Worm (Caenorhabditis elegans): ENCODE results near the gene F58B3.4.
A peak's percentile ranks its signal among the peaks of the same experiment; 100 is the strongest.

F58B3.4 gene

ce11 chrIV:11625482-11625881, 6.2 kb downstream of the F58B3.4 start, which contains the start of gene lys-5:
lys-5 (minus strand) TSS chrIV:11625582.
- TF ChIP-seq M03D4.4 (tag; optimal IDR thresholded peaks at IDR 0.05) (no peak), zip-8 (tag; optimal IDR thresholded peaks at IDR 0.05) (no peak), unc-39 (tag; optimal IDR thresholded peaks at IDR 0.05) (no peak), unc-62 (GFP tag; optimal IDR thresholded peaks at IDR 0.05) (no peak), snpc-4 (tag; optimal IDR thresholded peaks at IDR 0.05) (no peak)

- TF ChIP-seq snpc-4 (tag; optimal IDR thresholded peaks at IDR 0.05) = no peak
- no peak for TF ChIP-seq nhr-2 (tag; optimal IDR thresholded peaks at IDR 0.05)
- no peak for TF ChIP-seq ces-1 (GFP tag; optimal IDR thresholded peaks at IDR 0.05)
- TF ChIP-seq zip-8 (tag; optimal IDR thresholded peaks at IDR 0.05) = no peak
- no peak for TF ChIP-seq ham-2 (GFP tag; optimal IDR thresholded peaks at IDR 0.05)
- no peak for TF ChIP-seq hlh-1 (tag; optimal IDR thresholded peaks at IDR 0.05)
- no peak for TF ChIP-seq lin-32 (GFP tag; optimal IDR thresholded peaks at IDR 0.05)
- no peak for TF ChIP-seq elt-3 (tag; optimal IDR thresholded peaks at IDR 0.05)
- TF ChIP-seq ceh-83 (GFP tag; optimal IDR thresholded peaks at IDR 0.05) = no peak
- no peak for TF ChIP-seq mep-1 (tag; optimal IDR thresholded peaks at IDR 0.05)
- no peak for TF ChIP-seq sem-2 (GFP tag; optimal IDR thresholded peaks at IDR 0.05)
- no peak for TF ChIP-seq flh-1 (GFP tag; optimal IDR thresholded peaks at IDR 0.05)
- no peak for TF ChIP-seq unc-39 (tag; optimal IDR thresholded peaks at IDR 0.05)
- TF ChIP-seq nhr-237 (tag; optimal IDR thresholded peaks at IDR 0.05) = no peak
- no peak for TF ChIP-seq ceh-39 (tag; optimal IDR thresholded peaks at IDR 0.05)
- no peak for TF ChIP-seq lin-13 (tag; optimal IDR thresholded peaks at IDR 0.05)
- TF ChIP-seq cnd-1 (tag; optimal IDR thresholded peaks at IDR 0.05) = no peak
- no peak for TF ChIP-seq unc-120 (tag; optimal IDR thresholded peaks at IDR 0.05; ENCODE audit: poor library complexity, severe bottlenecking)
Observed at ce11 chrIV:11623759-11624287, 7.8 kb downstream of the F58B3.4 start.

DNA sequence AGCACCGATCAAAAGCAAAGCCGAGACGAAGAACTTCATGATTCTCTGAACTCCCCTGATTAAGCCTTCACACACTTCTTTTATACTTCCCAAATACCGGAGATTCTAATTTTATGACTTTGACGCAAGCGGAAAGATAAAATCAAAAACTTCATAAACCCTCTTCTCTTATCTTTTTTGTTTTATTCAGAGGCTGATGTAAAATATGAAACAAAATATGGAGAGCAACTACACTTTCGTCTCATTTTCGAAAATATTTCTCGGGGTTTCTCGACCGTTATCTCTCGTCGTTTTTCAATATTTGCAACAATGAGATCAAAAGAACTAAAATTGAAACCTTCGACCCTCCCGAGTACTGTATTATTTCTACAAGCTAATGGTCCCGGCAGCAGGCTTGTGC, 8.6 kb downstream of the F58B3.4 start, which contains the start of gene lys-4:
TSS of gene lys-4 (minus strand) at position 115 of the 400 bp plus-strand sequence.
- TF ChIP-seq sptf-1 (tag; optimal IDR thresholded peaks at IDR 0.05) (no peak), blmp-1 (tag; optimal IDR thresholded peaks at IDR 0.05) (no peak), unc-120 (tag; optimal IDR thresholded peaks at IDR 0.05; ENCODE audit: poor library complexity, severe bottlenecking) (no peak), sem-2 (GFP tag; optimal IDR thresholded peaks at IDR 0.05) (no peak), snpc-4 (tag; optimal IDR thresholded peaks at IDR 0.05) (no peak), zip-8 (tag; optimal IDR thresholded peaks at IDR 0.05) (no peak), lin-32 (GFP tag; optimal IDR thresholded peaks at IDR 0.05) (no peak)

ce11 chrIV:11622336-11622735, 9.3 kb downstream of the F58B3.4 start:
- TF ChIP-seq elt-1 (tag; optimal IDR thresholded peaks at IDR 0.05; ENCODE audit: borderline replicate concordance, insufficient read depth) (no peak), elt-3 (tag; optimal IDR thresholded peaks at IDR 0.05) (no peak), lin-13 (tag; optimal IDR thresholded peaks at IDR 0.05) (no peak), nhr-12 (tag; optimal IDR thresholded peaks at IDR 0.05) (no peak), blmp-1 (tag; optimal IDR thresholded peaks at IDR 0.05) (no peak), mls-2 (tag; optimal IDR thresholded peaks at IDR 0.05) (no peak), nhr-28 (tag; optimal IDR thresholded peaks at IDR 0.05) (no peak), bed-3 (GFP tag; optimal IDR thresholded peaks at IDR 0.05) (no peak), drap-1 (GFP tag; optimal IDR thresholded peaks at IDR 0.05) (no peak), ceh-43 (GFP tag; optimal IDR thresholded peaks at IDR 0.05) (no peak), flh-1 (GFP tag; optimal IDR thresholded peaks at IDR 0.05) (no peak), nhr-2 (tag; optimal IDR thresholded peaks at IDR 0.05) (no peak), cnd-1 (tag; optimal IDR thresholded peaks at IDR 0.05) (no peak), hlh-1 (tag; optimal IDR thresholded peaks at IDR 0.05) (no peak)

DNA sequence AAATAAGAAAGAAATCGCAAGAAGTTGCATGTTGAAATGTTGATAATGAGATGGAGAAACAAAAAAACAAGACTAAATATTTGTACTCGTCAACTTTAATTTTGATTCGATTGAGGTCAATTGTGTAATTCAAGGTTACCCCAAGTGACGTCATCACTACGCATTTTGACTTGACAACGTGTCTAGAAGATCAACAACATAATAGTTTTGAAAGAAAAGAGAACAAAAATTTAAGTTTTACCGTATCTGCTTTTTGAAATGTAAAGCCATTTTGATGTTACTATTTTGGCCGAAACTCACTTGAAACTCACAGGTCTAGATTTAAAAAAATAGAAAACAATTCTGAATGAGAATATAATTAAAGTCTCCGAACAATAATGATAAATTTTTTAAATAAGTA, 10.7 kb downstream of the F58B3.4 start, which contains the start of gene dsl-5:
TSS of gene dsl-5 (minus strand) at position 101 of the 400 bp plus-strand sequence.
- TF ChIP-seq nhr-12 (tag; optimal IDR thresholded peaks at IDR 0.05) (no peak), lin-32 (GFP tag; optimal IDR thresholded peaks at IDR 0.05) (no peak), zip-8 (tag; optimal IDR thresholded peaks at IDR 0.05) (peak; percentile 15), unc-62 (GFP tag; optimal IDR thresholded peaks at IDR 0.05) (no peak), nhr-237 (tag; optimal IDR thresholded peaks at IDR 0.05) (no peak), nhr-76 (tag; optimal IDR thresholded peaks at IDR 0.05) (no peak)
